Fruit fly (Drosophila melanogaster) whole organism, prepupa: ENCODE measurements around the gene wat.

ENCODE experiments used
- Blimp-1 ChIP-seq: fragments of 200-800 bp; sonication (Bioruptor generic); optimal IDR thresholded peaks from 3 replicates; lab custom pipeline; 2017; ENCODE audit warnings: missing biosample characterization, missing genetic modification characterization, mild to moderate bottlenecking, moderate library complexity, missing genetic modification reagents
- CG10669 ChIP-seq: fragments of 200-800 bp; sonication (Bioruptor generic); optimal IDR thresholded peaks from 3 replicates; lab custom pipeline; 2018; ENCODE audit warnings: missing biosample characterization, mild to moderate bottlenecking, missing genetic modification characterization, moderate library complexity
- CG11294 ChIP-seq: fragments of 200-800 bp; sonication (Bioruptor generic); IDR thresholded peaks from 2 replicates; pipeline ENCODE4 v1.3.6; 2022; ENCODE audit warnings: missing biosample characterization, missing genetic modification characterization
- CG11902 ChIP-seq: fragments of 200-800 bp; sonication (Bioruptor generic); optimal IDR thresholded peaks from 3 replicates; lab custom pipeline; 2016; ENCODE audit warnings: missing biosample characterization, missing genetic modification characterization
- CG1621 ChIP-seq: fragments of 200-800 bp; sonication (Bioruptor generic); optimal IDR thresholded peaks from 3 replicates; lab custom pipeline; 2018; ENCODE audit warnings: missing biosample characterization, mild to moderate bottlenecking, missing genetic modification characterization
- CG16779 ChIP-seq: fragments of 200-800 bp; sonication (Bioruptor generic); optimal IDR thresholded peaks from 3 replicates; lab custom pipeline; 2017; ENCODE audit warnings: missing biosample characterization, mild to moderate bottlenecking, missing genetic modification characterization
- CG3032 ChIP-seq: fragments of 200-800 bp; optimal IDR thresholded peaks from 2 replicates; lab custom pipeline; 2019; ENCODE audit warnings: missing biosample characterization, mild to moderate bottlenecking, missing genetic modification characterization, moderate library complexity
- CG31627 ChIP-seq: fragments of 200-800 bp; sonication (Bioruptor generic); optimal IDR thresholded peaks from 3 replicates; lab custom pipeline; 2016; ENCODE audit warnings: missing biosample characterization, missing genetic modification characterization
- CG34406 ChIP-seq: fragments of 200-800 bp; sonication (Bioruptor generic); optimal IDR thresholded peaks from 3 replicates; lab custom pipeline; 2016; ENCODE audit warnings: missing biosample characterization, missing genetic modification characterization
- CG4318 ChIP-seq: fragments of 200-800 bp; sonication (Bioruptor generic); optimal IDR thresholded peaks from 3 replicates; lab custom pipeline; 2017; ENCODE audit warnings: missing biosample characterization, mild to moderate bottlenecking, missing genetic modification characterization
- CG6163 ChIP-seq: fragments of 200-800 bp; sonication (Bioruptor generic); IDR thresholded peaks from 3 replicates; pipeline ENCODE4 v1.3.6; 2022; ENCODE audit warnings: missing biosample characterization, missing genetic modification characterization
- CG6276 ChIP-seq: fragments of 200-800 bp; sonication (Bioruptor generic); optimal IDR thresholded peaks from 2 replicates; lab custom pipeline; 2017; ENCODE audit warnings: missing biosample characterization, mild to moderate bottlenecking, missing genetic modification characterization
- CG6808 ChIP-seq: fragments of 200-800 bp; sonication (Bioruptor generic); optimal IDR thresholded peaks from 3 replicates; lab custom pipeline; 2017; ENCODE audit warnings: missing biosample characterization, missing genetic modification characterization, mild to moderate bottlenecking, moderate library complexity, missing genetic modification reagents
- CG6854 ChIP-seq: fragments of 200-800 bp; sonication (Bioruptor generic); optimal IDR thresholded peaks from 2 replicates; lab custom pipeline; 2017; ENCODE audit warnings: missing biosample characterization, mild to moderate bottlenecking, missing genetic modification characterization
- CG7368 ChIP-seq: fragments of 200-800 bp; sonication (Bioruptor generic); optimal IDR thresholded peaks from 3 replicates; lab custom pipeline; 2016; ENCODE audit warnings: missing biosample characterization, missing genetic modification characterization
- CG8119 ChIP-seq: fragments of 200-800 bp; sonication (Bioruptor generic); IDR thresholded peaks from 3 replicates; pipeline ENCODE4 v1.3.6; 2022; ENCODE audit warnings: missing biosample characterization, missing genetic modification characterization
- CG8319 ChIP-seq: fragments of 200-800 bp; sonication (Bioruptor generic); optimal IDR thresholded peaks from 3 replicates; lab custom pipeline; 2016; ENCODE audit warnings: missing biosample characterization, missing genetic modification characterization
- CG8632 ChIP-seq: fragments of 200-800 bp; sonication (Bioruptor generic); optimal IDR thresholded peaks from 3 replicates; lab custom pipeline; 2016; ENCODE audit warnings: missing biosample characterization, missing genetic modification characterization
- CG9139 ChIP-seq: fragments of 200-800 bp; sonication (Bioruptor generic); optimal IDR thresholded peaks from 3 replicates; lab custom pipeline; 2017; ENCODE audit warnings: missing biosample characterization, mild to moderate bottlenecking, missing genetic modification characterization
- Eip75B ChIP-seq: fragments of 200-800 bp; sonication (Bioruptor generic); optimal IDR thresholded peaks from 3 replicates; lab custom pipeline; 2016; ENCODE audit warnings: missing biosample characterization, missing genetic modification characterization
- Eip78C ChIP-seq: fragments of 200-800 bp; sonication (Bioruptor generic); peaks from one replicate; lab custom pipeline; 2016; ENCODE audit warnings: missing biosample characterization, missing genetic modification characterization
- Eip93F ChIP-seq: fragments of 200-800 bp; sonication (Bioruptor generic); optimal IDR thresholded peaks from 2 replicates; lab custom pipeline; 2016; ENCODE audit warnings: missing biosample characterization, mild to moderate bottlenecking, missing genetic modification characterization
- Ets21C ChIP-seq: fragments of 200-800 bp; sonication (Bioruptor generic); optimal IDR thresholded peaks from 3 replicates; lab custom pipeline; 2016; ENCODE audit warnings: missing biosample characterization, missing genetic modification characterization
- Hr4 ChIP-seq: fragments of 200-800 bp; sonication (Bioruptor generic); optimal IDR thresholded peaks from 3 replicates; lab custom pipeline; 2016; ENCODE audit warnings: missing biosample characterization, missing genetic modification characterization
- Lpt ChIP-seq: fragments of 200-800 bp; sonication (Bioruptor generic); optimal IDR thresholded peaks from 3 replicates; lab custom pipeline; 2016; ENCODE audit warnings: missing biosample characterization, missing genetic modification characterization
- Met ChIP-seq: fragments of 200-800 bp; sonication (Bioruptor generic); optimal IDR thresholded peaks from 3 replicates; lab custom pipeline; 2016; ENCODE audit warnings: missing biosample characterization, missing genetic modification characterization
- OdsH ChIP-seq: fragments of 200-800 bp; sonication (Bioruptor generic); optimal IDR thresholded peaks from 3 replicates; lab custom pipeline; 2016; ENCODE audit warnings: missing biosample characterization, missing genetic modification characterization
- Smox ChIP-seq: fragments of 200-800 bp; sonication (Bioruptor generic); optimal IDR thresholded peaks from 3 replicates; lab custom pipeline; 2016; ENCODE audit warnings: missing biosample characterization, missing genetic modification characterization
- Sox14 ChIP-seq: fragments of 200-800 bp; sonication (Bioruptor generic); optimal IDR thresholded peaks from 3 replicates; lab custom pipeline; 2016; ENCODE audit warnings: missing biosample characterization, missing genetic modification characterization
- achi ChIP-seq: fragments of 200-800 bp; sonication (Bioruptor generic); optimal IDR thresholded peaks from 3 replicates; lab custom pipeline; 2016; ENCODE audit warnings: missing biosample characterization, missing genetic modification characterization
- acj6 ChIP-seq: fragments of 200-800 bp; sonication (Bioruptor generic); optimal IDR thresholded peaks from 3 replicates; lab custom pipeline; 2016; ENCODE audit warnings: missing biosample characterization, missing genetic modification characterization
- cyc ChIP-seq: fragments of 200-800 bp; sonication (Bioruptor generic); optimal IDR thresholded peaks from 3 replicates; lab custom pipeline; 2016; ENCODE audit warnings: missing biosample characterization, missing genetic modification characterization
- dac ChIP-seq: fragments of 200-800 bp; sonication (Bioruptor generic); optimal IDR thresholded peaks from 2 replicates; lab custom pipeline; 2017; ENCODE audit warnings: missing biosample characterization, mild to moderate bottlenecking, missing genetic modification characterization
- dsx ChIP-seq: fragments of 200-800 bp; optimal IDR thresholded peaks from 3 replicates; lab custom pipeline; 2019; ENCODE audit warnings: missing biosample characterization, mild to moderate bottlenecking, missing genetic modification characterization, moderate library complexity; ENCODE audit not compliant: poor library complexity, severe bottlenecking
- eg ChIP-seq: fragments of 200-800 bp; sonication (Bioruptor generic); IDR thresholded peaks from 3 replicates; pipeline ENCODE4 v1.3.6; 2022; ENCODE audit warnings: missing biosample characterization, missing genetic modification characterization
- fkh ChIP-seq: fragments of 200-800 bp; sonication (Bioruptor generic); optimal IDR thresholded peaks from 3 replicates; lab custom pipeline; 2017; ENCODE audit warnings: missing biosample characterization, mild to moderate bottlenecking, missing genetic modification characterization, moderate library complexity
- lz ChIP-seq: fragments of 200-800 bp; sonication (Bioruptor generic); optimal IDR thresholded peaks from 3 replicates; lab custom pipeline; 2016; ENCODE audit warnings: missing biosample characterization, missing genetic modification characterization
- net ChIP-seq: fragments of 200-800 bp; sonication (Bioruptor generic); optimal IDR thresholded peaks from 3 replicates; lab custom pipeline; 2016; ENCODE audit warnings: missing biosample characterization, missing genetic modification characterization
- pdm3 ChIP-seq: fragments of 200-800 bp; sonication (Bioruptor generic); optimal IDR thresholded peaks from 3 replicates; lab custom pipeline; 2016; ENCODE audit warnings: missing biosample characterization, missing genetic modification characterization
- salr ChIP-seq, 2 experiments: fragments of 200-800 bp; sonication (Bioruptor generic); optimal IDR thresholded peaks; 3 replicates each; lab custom pipeline; 2016 to 2018; ENCODE audit warnings: missing biosample characterization in 2 of 2, missing genetic modification characterization in 2 of 2, mild to moderate bottlenecking in 1 of 2
- spab ChIP-seq: fragments of 200-800 bp; sonication (Bioruptor generic); optimal IDR thresholded peaks from 2 replicates; lab custom pipeline; 2017; ENCODE audit warnings: missing biosample characterization, mild to moderate bottlenecking, missing genetic modification characterization, missing genetic modification reagents
- ss ChIP-seq, 2 experiments: fragments of 200-800 bp; sonication (Bioruptor generic); optimal IDR thresholded peaks; 2 replicates in 1 of 2; 3 replicates in 1 of 2; lab custom pipeline; 2017 to 2018; ENCODE audit warnings: mild to moderate bottlenecking in 2 of 2, missing biosample characterization in 2 of 2, missing genetic modification characterization in 2 of 2, moderate library complexity in 1 of 2
- svp ChIP-seq: fragments of 200-800 bp; sonication (Bioruptor generic); peaks from one replicate; lab custom pipeline; 2016; ENCODE audit warnings: missing biosample characterization, missing genetic modification characterization
- topi ChIP-seq: fragments of 200-800 bp; sonication (Bioruptor generic); optimal IDR thresholded peaks from 3 replicates; lab custom pipeline; 2016; ENCODE audit warnings: missing biosample characterization, missing genetic modification characterization
- vri ChIP-seq: fragments of 200-800 bp; sonication (Bioruptor generic); optimal IDR thresholded peaks from 3 replicates; lab custom pipeline; 2016; ENCODE audit warnings: missing biosample characterization, mild to moderate bottlenecking, missing genetic modification characterization

The wat gene

dm6 chr3R:29063207-29063920 lies 43.2 kb upstream of the wat start (continued):
- TF ChIP-seq CG10669 (peak; percentile 72), Lpt (no peak), CG6854 (no peak), CG11902 (GFP tag; lab: Kevin White, UChicago) (peak; percentile 61), CG6808 (GFP tag; lab: Kevin White, UChicago) (peak; percentile 75), CG6163 (no peak), cyc (GFP tag; lab: Kevin White, UChicago) (peak; percentile 50), net (GFP tag; lab: Kevin White, UChicago) (peak; percentile 67), spab (GFP tag; lab: Kevin White, UChicago) (peak; percentile 8), CG8632 (GFP tag; lab: Kevin White, UChicago) (peak; percentile 74), CG16779 (tag; lab: Kevin White, UChicago) (no peak), Met (GFP tag; lab: Kevin White, UChicago) (peak; percentile 76), Blimp-1 (GFP tag; lab: Kevin White, UChicago) (peak; percentile 9), eg (GFP tag; lab: Robert Waterston, UW) (no peak), OdsH (GFP tag; lab: Kevin White, UChicago) (peak; percentile 63), vri (GFP tag; lab: Kevin White, UChicago) (no peak), topi (GFP tag; lab: Kevin White, UChicago) (peak; percentile 57), CG8119 (GFP tag; lab: Robert Waterston, UW) (no peak)
- TF ChIP-seq, all 60 proteins: peak for 47

DNA sequence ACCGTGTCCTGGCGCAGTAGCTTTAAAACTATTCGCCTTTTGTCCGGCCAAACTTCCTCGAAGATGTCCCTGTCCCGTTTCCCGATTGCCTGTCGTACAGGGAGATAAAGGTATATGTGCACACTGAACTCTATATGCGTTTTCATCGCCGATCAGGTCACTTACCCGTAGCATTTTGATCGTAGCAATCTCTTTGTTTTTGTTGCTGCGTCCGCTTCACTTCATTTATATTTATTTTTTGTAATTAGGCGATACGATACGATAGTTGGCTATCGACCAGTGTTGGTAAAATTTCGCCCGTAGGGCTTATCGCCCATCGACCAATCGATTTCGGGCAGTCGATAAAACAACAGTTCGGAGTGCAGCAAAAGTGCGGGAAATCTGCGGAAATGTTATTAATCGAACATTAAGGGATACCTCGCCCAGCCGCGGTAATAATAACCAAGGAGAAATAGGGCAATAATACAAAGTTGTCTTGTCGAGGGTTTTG lies 42.6 kb upstream of the wat start, which contains the start of the genes Cul5 and Bicra:
TSS of gene Cul5 (minus strand) at position 259 of the 490 bp plus-strand sequence.
TSS of gene Bicra (plus strand) at position 324 of the 490 bp plus-strand sequence.
- no peak for TF ChIP-seq CG6276 (GFP tag; lab: Kevin White, UChicago)
- TF ChIP-seq pdm3 (GFP tag; lab: Kevin White, UChicago), result no peak
- peak; percentile 53 for TF ChIP-seq CG9139
- TF ChIP-seq Hr4 (GFP tag; lab: Kevin White, UChicago), result no peak
- no peak for TF ChIP-seq CG11902 (GFP tag; lab: Kevin White, UChicago)
- TF ChIP-seq OdsH (GFP tag; lab: Kevin White, UChicago), result no peak
- TF ChIP-seq net (GFP tag; lab: Kevin White, UChicago), result no peak
- TF ChIP-seq cyc (GFP tag; lab: Kevin White, UChicago), result no peak
- TF ChIP-seq CG11294 (GFP tag; lab: Robert Waterston, UW), result no peak; the same call in 1 of the 2 replicates
- TF ChIP-seq CG8319 (GFP tag; lab: Kevin White, UChicago), result no peak
- TF ChIP-seq Smox (GFP tag; lab: Kevin White, UChicago), result no peak
- TF ChIP-seq lz (GFP tag; lab: Kevin White, UChicago), result no peak
- peak; percentile 43 for TF ChIP-seq fkh (GFP tag; lab: Kevin White, UChicago)
- TF ChIP-seq CG8632 (GFP tag; lab: Kevin White, UChicago), result no peak
- no peak for TF ChIP-seq Ets21C (GFP tag; lab: Kevin White, UChicago)
- peak; percentile 48 for TF ChIP-seq CG16779 (tag; lab: Kevin White, UChicago)
- no peak for TF ChIP-seq CG6163
- TF ChIP-seq ss (GFP tag; optimal IDR thresholded peaks at IDR 0.05; lab: Kevin White, UChicago), result peak; percentile 39 to 54
- TF ChIP-seq svp (GFP tag; lab: Kevin White, UChicago), result peak; percentile 86
- TF ChIP-seq salr (GFP tag; optimal IDR thresholded peaks at IDR 0.05; lab: Kevin White, UChicago), result no peak
- TF ChIP-seq topi (GFP tag; lab: Kevin White, UChicago), result peak; percentile 14
- TF ChIP-seq CG1621, result no peak
- peak; percentile 61 for TF ChIP-seq Sox14 (GFP tag; lab: Kevin White, UChicago)
- no peak for TF ChIP-seq CG7368 (GFP tag; lab: Kevin White, UChicago)
- TF ChIP-seq acj6 (GFP tag; lab: Kevin White, UChicago), result no peak
- no peak for TF ChIP-seq CG6808 (GFP tag; lab: Kevin White, UChicago)
- no peak for TF ChIP-seq CG31627 (GFP tag; lab: Kevin White, UChicago)
- peak; percentile 27 for TF ChIP-seq dac
- TF ChIP-seq CG10669, result no peak
- TF ChIP-seq CG34406 (GFP tag; lab: Kevin White, UChicago), result no peak
- TF ChIP-seq vri (GFP tag; lab: Kevin White, UChicago), result peak; percentile 45
- TF ChIP-seq CG6854, result peak; percentile 12
- no peak for TF ChIP-seq CG4318 (GFP tag; lab: Kevin White, UChicago)
- no peak for TF ChIP-seq Eip93F (GFP tag; lab: Kevin White, UChicago)
- no peak for TF ChIP-seq CG3032 (tag; lab: Kevin White, UChicago)
- TF ChIP-seq Eip78C (GFP tag; lab: Kevin White, UChicago), result no peak
- TF ChIP-seq dsx (GFP tag; lab: Kevin White, UChicago), result no peak
- TF ChIP-seq Eip75B (GFP tag; lab: Kevin White, UChicago), result no peak
- TF ChIP-seq achi (GFP tag; lab: Kevin White, UChicago), result no peak
